Fruit fly (Drosophila melanogaster) whole organism, pupa: ENCODE results near the gene CG7985.

Experiments used
- CG10348 ChIP-seq: fragments of 200-800 bp; sonication (Bioruptor generic); IDR thresholded peaks from 2 replicates; pipeline ENCODE4 v1.3.6; 2022; ENCODE audit warnings: missing biosample characterization, missing genetic modification characterization
- CG12605 ChIP-seq: fragments of 200-800 bp; sonication (Bioruptor generic); IDR thresholded peaks from 2 replicates; pipeline ENCODE4 v1.3.6; 2022; ENCODE audit warnings: missing biosample characterization, missing genetic modification characterization
- CG13204 ChIP-seq: fragments of 200-800 bp; sonication (Bioruptor generic); optimal IDR thresholded peaks from 2 replicates; lab custom pipeline; 2018; ENCODE audit warnings: missing biosample characterization, mild to moderate bottlenecking, missing genetic modification characterization, moderate library complexity
- CG14655 ChIP-seq: fragments of 200-800 bp; sonication (Bioruptor generic); optimal IDR thresholded peaks from 3 replicates; lab custom pipeline; 2017; ENCODE audit warnings: mild to moderate bottlenecking, missing biosample characterization, missing genetic modification reagents, missing genetic modification characterization
- CG15710 ChIP-seq: fragments of 200-800 bp; sonication (Bioruptor generic); optimal IDR thresholded peaks from 2 replicates; lab custom pipeline; 2018; ENCODE audit warnings: missing biosample characterization, mild to moderate bottlenecking, missing genetic modification characterization, moderate library complexity
- CG17806 ChIP-seq: fragments of 200-800 bp; sonication (Bioruptor generic); optimal IDR thresholded peaks from 2 replicates; lab custom pipeline; 2018; ENCODE audit warnings: missing biosample characterization, mild to moderate bottlenecking, missing genetic modification characterization, moderate library complexity
- CG32121 ChIP-seq: fragments of 200-800 bp; sonication (Bioruptor generic); IDR thresholded peaks from 2 replicates; pipeline ENCODE4 v1.3.6; 2022; ENCODE audit warnings: missing biosample characterization, missing genetic modification characterization
- CG34367 ChIP-seq: fragments of 200-800 bp; sonication (Bioruptor generic); optimal IDR thresholded peaks from 2 replicates; lab custom pipeline; 2018; ENCODE audit warnings: missing biosample characterization, mild to moderate bottlenecking, missing genetic modification characterization
- CG4496 ChIP-seq: fragments of 200-800 bp; sonication (Bioruptor generic); IDR thresholded peaks from 3 replicates; pipeline ENCODE4 v1.3.6; 2022; ENCODE audit warnings: missing biosample characterization, missing genetic modification characterization
- CG8159 ChIP-seq: fragments of 200-800 bp; sonication (Bioruptor generic); optimal IDR thresholded peaks from 3 replicates; lab custom pipeline; 2018; ENCODE audit warnings: missing biosample characterization, mild to moderate bottlenecking, missing genetic modification characterization, moderate library complexity
- CG8301 ChIP-seq: fragments of 200-800 bp; sonication (Bioruptor generic); optimal IDR thresholded peaks from 2 replicates; lab custom pipeline; 2018; ENCODE audit warnings: missing biosample characterization, mild to moderate bottlenecking, missing genetic modification characterization
- CG9948 ChIP-seq: fragments of 200-800 bp; sonication (Bioruptor generic); optimal IDR thresholded peaks from 2 replicates; lab custom pipeline; 2018; ENCODE audit warnings: missing biosample characterization, mild to moderate bottlenecking, missing genetic modification characterization, moderate library complexity
- D1 ChIP-seq: fragments of 200-800 bp; sonication (Bioruptor generic); optimal IDR thresholded peaks from 2 replicates; lab custom pipeline; 2018; ENCODE audit warnings: missing biosample characterization, mild to moderate bottlenecking, missing genetic modification characterization, moderate library complexity
- EcR ChIP-seq: fragments of 200-800 bp; sonication (Bioruptor generic); optimal IDR thresholded peaks from 3 replicates; lab custom pipeline; 2019; ENCODE audit warnings: missing biosample characterization, missing genetic modification characterization, mild to moderate bottlenecking, moderate library complexity, missing genetic modification reagents
- Ets98B ChIP-seq: fragments of 200-800 bp; sonication (Bioruptor generic); IDR thresholded peaks from 2 replicates; pipeline ENCODE4 v1.3.6; 2022; ENCODE audit warnings: missing biosample characterization, missing genetic modification characterization
- Pif1A ChIP-seq: fragments of 200-800 bp; sonication (Bioruptor generic); optimal IDR thresholded peaks from 3 replicates; lab custom pipeline; 2016; ENCODE audit warnings: missing biosample characterization, missing genetic modification characterization
- Pif1B ChIP-seq: fragments of 200-800 bp; sonication (Bioruptor generic); optimal IDR thresholded peaks from 3 replicates; lab custom pipeline; 2016; ENCODE audit warnings: missing biosample characterization, missing genetic modification characterization
- Snoo ChIP-seq: fragments of 200-800 bp; sonication (Bioruptor generic); optimal IDR thresholded peaks from 3 replicates; lab custom pipeline; 2017; ENCODE audit warnings: missing biosample characterization, mild to moderate bottlenecking, missing genetic modification characterization, inconsistent platforms
- fd96Ca ChIP-seq: fragments of 200-800 bp; sonication (Bioruptor generic); IDR thresholded peaks from 3 replicates; pipeline ENCODE4 v1.3.6; 2022; ENCODE audit warnings: missing biosample characterization, missing genetic modification characterization
- gl ChIP-seq: fragments of 200-800 bp; sonication (Bioruptor generic); optimal IDR thresholded peaks from 2 replicates; lab custom pipeline; 2018; ENCODE audit warnings: missing biosample characterization, mild to moderate bottlenecking, missing genetic modification characterization
- rn ChIP-seq: fragments of 200-800 bp; sonication (Bioruptor generic); IDR thresholded peaks from 2 replicates; pipeline ENCODE4 v1.3.6; 2022; ENCODE audit warnings: missing biosample characterization, missing genetic modification characterization

The CG7985 gene

dm6 chr3R:18168929-18169350 is 30.7 kb upstream of the CG7985 start:
- TF ChIP-seq CG9948 (tag; lab: Kevin White, UChicago), result peak; percentile 1
- peak; percentile 49 for TF ChIP-seq CG8301 (tag; lab: Kevin White, UChicago)
- peak; percentile 21 for TF ChIP-seq Snoo (tag; lab: Kevin White, UChicago)
- TF ChIP-seq CG34367, result no peak
- no peak for TF ChIP-seq D1
- peak; percentile 20 for TF ChIP-seq CG17806
- peak; percentile 48 for TF ChIP-seq CG8159 (tag; lab: Kevin White, UChicago)
- TF ChIP-seq CG14655, result peak; percentile 65
- TF ChIP-seq Pif1B (GFP tag; lab: Kevin White, UChicago), result peak; percentile 31
- TF ChIP-seq, all 21 proteins: peak for 7

- TF ChIP-seq CG17806 (no peak), CG10348 (no peak), rn (GFP tag; lab: Robert Waterston, UW) (no peak), fd96Ca (GFP tag; lab: Robert Waterston, UW) (no peak), CG13204 (GFP tag; lab: Kevin White, UChicago) (no peak), Snoo (tag; lab: Kevin White, UChicago) (no peak), CG9948 (tag; lab: Kevin White, UChicago) (no peak), CG12605 (no peak), CG4496 (GFP tag; lab: Robert Waterston, UW) (no peak), CG15710 (tag; lab: Kevin White, UChicago) (no peak), Ets98B (GFP tag; lab: Robert Waterston, UW) (no peak), D1 (no peak), EcR (GFP tag; lab: Kevin White, UChicago) (no peak), CG32121 (no peak)
Measured at dm6 chr3R:18169982-18170531, 29.6 kb upstream of the CG7985 start.

dm6 chr3R:18171983-18172967 is 27.4 kb upstream of the CG7985 start:
- TF ChIP-seq CG13204 (GFP tag; lab: Kevin White, UChicago) (no peak), CG12605 (peak; percentile 70), CG34367 (no peak), CG14655 (no peak), CG10348 (no peak; the same call in 1 of the 2 replicates), CG17806 (peak; percentile 63), CG15710 (tag; lab: Kevin White, UChicago) (peak; percentile 65), D1 (no peak), Pif1B (GFP tag; lab: Kevin White, UChicago) (peak; percentile 56), Ets98B (GFP tag; lab: Robert Waterston, UW) (peak; percentile 62), fd96Ca (GFP tag; lab: Robert Waterston, UW) (0 out of 3 replicates have a peak, but pooled peaks have one; percentile 58), gl (no peak), Snoo (tag; lab: Kevin White, UChicago) (peak; percentile 71), CG8301 (tag; lab: Kevin White, UChicago) (peak; percentile 85), rn (GFP tag; lab: Robert Waterston, UW) (0 out of 2 replicates have a peak, but pooled peaks have one; percentile 26), CG9948 (tag; lab: Kevin White, UChicago) (peak; percentile 73), CG8159 (tag; lab: Kevin White, UChicago) (peak; percentile 80), CG32121 (peak; percentile 78), Pif1A (GFP tag; lab: Kevin White, UChicago) (no peak), CG4496 (GFP tag; lab: Robert Waterston, UW) (peak; percentile 79), EcR (GFP tag; lab: Kevin White, UChicago) (no peak)

- peak; percentile 23; the same call in 1 of the 2 replicates for TF ChIP-seq CG32121
- TF ChIP-seq CG15710 (tag; lab: Kevin White, UChicago), result no peak
Measured at dm6 chr3R:18183244-18183643, 16.4 kb upstream of the CG7985 start, which contains the start of gene cdm. cdm (minus strand) TSS chr3R:18183479.

- TF ChIP-seq D1 (no peak), gl (no peak), Pif1A (GFP tag; lab: Kevin White, UChicago) (no peak), CG8159 (tag; lab: Kevin White, UChicago) (peak; percentile 51), CG12605 (no peak), CG15710 (tag; lab: Kevin White, UChicago) (peak; percentile 51), CG32121 (peak; percentile 45), fd96Ca (GFP tag; lab: Robert Waterston, UW) (no peak), Snoo (tag; lab: Kevin White, UChicago) (peak; percentile 36), CG9948 (tag; lab: Kevin White, UChicago) (peak; percentile 37), rn (GFP tag; lab: Robert Waterston, UW) (no peak; the same call in 1 of the 2 replicates), CG4496 (GFP tag; lab: Robert Waterston, UW) (peak; percentile 69; the same call in 2 of the 3 replicates), Ets98B (GFP tag; lab: Robert Waterston, UW) (peak; percentile 23), CG13204 (GFP tag; lab: Kevin White, UChicago) (no peak), CG17806 (peak; percentile 53), CG10348 (no peak), Pif1B (GFP tag; lab: Kevin White, UChicago) (no peak), EcR (GFP tag; lab: Kevin White, UChicago) (no peak), CG34367 (no peak), CG8301 (tag; lab: Kevin White, UChicago) (no peak), CG14655 (no peak)
Measured at dm6 chr3R:18185385-18185784, 14.3 kb upstream of the CG7985 start, which contains the start of the genes Arp5 and CG7208. Arp5 (plus strand) TSS chr3R:18185498. CG7208 (minus strand) TSS chr3R:18185715.
